Fruit fly (Drosophila melanogaster) whole organism, adult: ENCODE data around the gene CG7251.

ENCODE experiments used
- CG11617 ChIP-seq: fragments of 200-800 bp; sonication (Bioruptor generic); optimal IDR thresholded peaks from 2 replicates; lab custom pipeline; 2017; ENCODE audit warnings: mild to moderate bottlenecking, missing biosample characterization, missing genetic modification reagents, missing genetic modification characterization
- CG12768 ChIP-seq: fragments of 200-800 bp; sonication (Bioruptor generic); optimal IDR thresholded peaks from 2 replicates; lab custom pipeline; 2017; ENCODE audit warnings: missing biosample characterization, missing genetic modification characterization, mild to moderate bottlenecking, moderate library complexity, missing genetic modification reagents
- CG14711 ChIP-seq: fragments of 200-800 bp; sonication (Bioruptor generic); optimal IDR thresholded peaks from 2 replicates; lab custom pipeline; 2018; ENCODE audit warnings: missing biosample characterization, mild to moderate bottlenecking, missing genetic modification characterization, moderate library complexity
- CG1620 ChIP-seq: fragments of 200-800 bp; sonication (Bioruptor generic); optimal IDR thresholded peaks from 2 replicates; lab custom pipeline; 2016; ENCODE audit warnings: missing biosample characterization, missing genetic modification characterization
- CG33017 ChIP-seq: fragments of 200-800 bp; sonication (Bioruptor generic); optimal IDR thresholded peaks from 2 replicates; lab custom pipeline; 2018; ENCODE audit warnings: missing biosample characterization, mild to moderate bottlenecking, missing genetic modification characterization, moderate library complexity
- CG5204 ChIP-seq: fragments of 200-800 bp; sonication (Bioruptor generic); optimal IDR thresholded peaks from 2 replicates; lab custom pipeline; 2016; ENCODE audit warnings: missing biosample characterization, missing genetic modification characterization
- CG7045 ChIP-seq: fragments of 200-800 bp; sonication (Bioruptor generic); optimal IDR thresholded peaks from 2 replicates; lab custom pipeline; 2017; ENCODE audit warnings: missing biosample characterization, mild to moderate bottlenecking, missing genetic modification characterization
- CG7101 ChIP-seq: fragments of 200-800 bp; sonication (Bioruptor generic); optimal IDR thresholded peaks from 2 replicates; lab custom pipeline; 2018; ENCODE audit warnings: missing biosample characterization, mild to moderate bottlenecking, missing genetic modification characterization, moderate library complexity
- Clk ChIP-seq: fragments of 200-800 bp; sonication (Bioruptor generic); optimal IDR thresholded peaks from 2 replicates; lab custom pipeline; 2017; ENCODE audit warnings: missing biosample characterization, missing genetic modification characterization
- Crg-1 ChIP-seq: fragments of 200-800 bp; sonication (Bioruptor generic); optimal IDR thresholded peaks from 2 replicates; lab custom pipeline; 2016; ENCODE audit warnings: missing biosample characterization, missing genetic modification characterization
- Hr96 ChIP-seq: fragments of 200-800 bp; sonication (Bioruptor generic); optimal IDR thresholded peaks from 2 replicates; lab custom pipeline; 2016; ENCODE audit warnings: missing biosample characterization, missing genetic modification characterization
- Mnt ChIP-seq: fragments of 200-800 bp; sonication (Bioruptor generic); optimal IDR thresholded peaks from 2 replicates; lab custom pipeline; 2016; ENCODE audit warnings: missing biosample characterization, mild to moderate bottlenecking, missing genetic modification characterization
- bab1 ChIP-seq: fragments of 200-800 bp; sonication (Bioruptor generic); optimal IDR thresholded peaks from 3 replicates; lab custom pipeline; 2019; ENCODE audit warnings: missing biosample characterization, mild to moderate bottlenecking, missing genetic modification characterization, moderate library complexity
- cic ChIP-seq: fragments of 200-800 bp; sonication (Bioruptor generic); optimal IDR thresholded peaks from 2 replicates; lab custom pipeline; 2017; ENCODE audit warnings: missing biosample characterization, mild to moderate bottlenecking, missing genetic modification characterization, moderate library complexity
- cnc ChIP-seq, 2 experiments: fragments of >200 bp; optimal IDR thresholded peaks; 2 replicates each; lab custom pipeline; 2017
- kay ChIP-seq: fragments of 200-800 bp; sonication (Bioruptor generic); peaks from one replicate; lab custom pipeline; 2016; ENCODE audit warnings: missing biosample characterization, missing genetic modification characterization, borderline replicate concordance
- ovo ChIP-seq: fragments of 200-800 bp; sonication (Bioruptor generic); optimal IDR thresholded peaks from 2 replicates; lab custom pipeline; 2016; ENCODE audit warnings: missing biosample characterization, missing genetic modification characterization
- pad ChIP-seq: fragments of 200-800 bp; sonication (Bioruptor generic); optimal IDR thresholded peaks from 3 replicates; lab custom pipeline; 2017; ENCODE audit warnings: missing biosample characterization, missing genetic modification characterization, mild to moderate bottlenecking, moderate library complexity, missing genetic modification reagents
- tj ChIP-seq: fragments of 200-800 bp; sonication (Bioruptor generic); optimal IDR thresholded peaks from 3 replicates; lab custom pipeline; 2017; ENCODE audit warnings: missing biosample characterization, mild to moderate bottlenecking, missing genetic modification characterization, moderate library complexity
- toe ChIP-seq: fragments of 200-800 bp; sonication (Bioruptor generic); optimal IDR thresholded peaks from 2 replicates; lab custom pipeline; 2016; ENCODE audit warnings: missing biosample characterization, missing genetic modification characterization

Gene CG7251

dm6 chr2L:5588314-5588713 is at the start of gene CG7251:
CG7251 (minus strand) TSS chr2L:5588414.
- TF ChIP-seq CG12768 (GFP tag; lab: Kevin White, UChicago), result no peak
- TF ChIP-seq CG11617 (GFP tag; lab: Kevin White, UChicago), result no peak
- TF ChIP-seq pad, result no peak
- TF ChIP-seq CG7101, result no peak
- no peak for TF ChIP-seq CG14711 (tag; lab: Kevin White, UChicago)
- TF ChIP-seq CG5204 (GFP tag; lab: Kevin White, UChicago), result no peak
- TF ChIP-seq Clk (GFP tag; lab: Kevin White, UChicago), result no peak
- no peak for TF ChIP-seq tj
- TF ChIP-seq cic (GFP tag; lab: Kevin White, UChicago), result no peak
- no peak for TF ChIP-seq Hr96 (GFP tag; lab: Kevin White, UChicago)
- TF ChIP-seq Mnt (GFP tag; lab: Kevin White, UChicago), result no peak
- no peak for TF ChIP-seq CG33017 (tag; lab: Kevin White, UChicago)
- TF ChIP-seq ovo (GFP tag; lab: Kevin White, UChicago), result no peak
- TF ChIP-seq cnc (optimal IDR thresholded peaks at IDR 0.05; lab: Kevin White, UChicago), result no peak
- no peak for TF ChIP-seq kay (GFP tag; lab: Kevin White, UChicago)
- TF ChIP-seq Crg-1 (GFP tag; lab: Kevin White, UChicago), result no peak
- no peak for TF ChIP-seq toe
- no peak for TF ChIP-seq bab1

dm6 chr2L:5623727-5624407 is 35.7 kb upstream of the CG7251 start, which contains the start of gene Cyp6a16:
Cyp6a16 (minus strand) TSS chr2L:5623762.
- no peak for TF ChIP-seq ovo (GFP tag; lab: Kevin White, UChicago)
- TF ChIP-seq toe, result no peak
- TF ChIP-seq CG11617 (GFP tag; lab: Kevin White, UChicago), result no peak
- TF ChIP-seq Clk (GFP tag; lab: Kevin White, UChicago), result no peak
- no peak for TF ChIP-seq CG33017 (tag; lab: Kevin White, UChicago)
- no peak for TF ChIP-seq kay (GFP tag; lab: Kevin White, UChicago)
- no peak for TF ChIP-seq CG7045 (GFP tag; lab: Kevin White, UChicago)
- TF ChIP-seq CG1620, result no peak
- no peak for TF ChIP-seq pad
- no peak for TF ChIP-seq cic (GFP tag; lab: Kevin White, UChicago)
- no peak for TF ChIP-seq Crg-1 (GFP tag; lab: Kevin White, UChicago)
- no peak for TF ChIP-seq CG14711 (tag; lab: Kevin White, UChicago)
- TF ChIP-seq CG7101, result no peak
- TF ChIP-seq cnc (optimal IDR thresholded peaks at IDR 0.05; lab: Kevin White, UChicago), result no peak
- TF ChIP-seq Hr96 (GFP tag; lab: Kevin White, UChicago), result no peak
- no peak for TF ChIP-seq Mnt (GFP tag; lab: Kevin White, UChicago)
- no peak for TF ChIP-seq CG5204 (GFP tag; lab: Kevin White, UChicago)
- no peak for TF ChIP-seq bab1

dm6 chr2L:5617896-5618505 is 29.8 kb upstream of the CG7251 start, which contains the start of gene DIP-eta:
DIP-eta (minus strand) TSS chr2L:5617946.
- TF ChIP-seq CG7045 (GFP tag; lab: Kevin White, UChicago) (peak; percentile 64), tj (no peak), CG14711 (tag; lab: Kevin White, UChicago) (no peak), CG12768 (GFP tag; lab: Kevin White, UChicago) (peak; percentile 26), Mnt (GFP tag; lab: Kevin White, UChicago) (no peak)

- TF ChIP-seq tj (no peak), CG11617 (GFP tag; lab: Kevin White, UChicago) (no peak), Mnt (GFP tag; lab: Kevin White, UChicago) (no peak), Crg-1 (GFP tag; lab: Kevin White, UChicago) (no peak), Hr96 (GFP tag; lab: Kevin White, UChicago) (no peak), bab1 (no peak), CG7101 (no peak)
Observed at dm6 chr2L:5617224-5617623, 29.0 kb upstream of the CG7251 start.

- no peak for TF ChIP-seq Hr96 (GFP tag; lab: Kevin White, UChicago)
- no peak for TF ChIP-seq cic (GFP tag; lab: Kevin White, UChicago)
- TF ChIP-seq CG33017 (tag; lab: Kevin White, UChicago), result no peak
- no peak for TF ChIP-seq tj
- no peak for TF ChIP-seq CG5204 (GFP tag; lab: Kevin White, UChicago)
- TF ChIP-seq CG7045 (GFP tag; lab: Kevin White, UChicago), result no peak
- no peak for TF ChIP-seq toe
- TF ChIP-seq Mnt (GFP tag; lab: Kevin White, UChicago), result no peak
- TF ChIP-seq CG11617 (GFP tag; lab: Kevin White, UChicago), result no peak
- TF ChIP-seq CG14711 (tag; lab: Kevin White, UChicago), result no peak
Observed at dm6 chr2L:5610629-5611028, 22.4 kb upstream of the CG7251 start.

- no peak for TF ChIP-seq kay (GFP tag; lab: Kevin White, UChicago)
- TF ChIP-seq CG12768 (GFP tag; lab: Kevin White, UChicago), result no peak
- no peak for TF ChIP-seq tj
- no peak for TF ChIP-seq bab1
- no peak for TF ChIP-seq CG11617 (GFP tag; lab: Kevin White, UChicago)
- no peak for TF ChIP-seq CG7045 (GFP tag; lab: Kevin White, UChicago)
- TF ChIP-seq toe, result no peak
- no peak for TF ChIP-seq Crg-1 (GFP tag; lab: Kevin White, UChicago)
Observed at dm6 chr2L:5610108-5610507, 21.9 kb upstream of the CG7251 start.
